Worm (Caenorhabditis elegans) whole organism, L1 larva: ENCODE measurements around the gene F08H9.3.
A peak's percentile ranks its signal among the peaks of the same experiment; 100 is the strongest.

Experiments used
- C04F5.9 ChIP-seq: sonication (generic microtip); optimal IDR thresholded peaks from 2 replicates; lab custom pipeline; 2016; ENCODE audit warnings: missing genetic modification characterization, missing compliant biosample characterization
- C16A3.4 ChIP-seq: fragments of 150-350 bp; optimal IDR thresholded peaks from 2 replicates; lab custom pipeline; 2014; ENCODE audit warnings: missing biosample characterization, missing genetic modification characterization
- C34B4.2 ChIP-seq: sonication (generic microtip); optimal IDR thresholded peaks from 2 replicates; lab custom pipeline; 2017; ENCODE audit warnings: mild to moderate bottlenecking, missing genetic modification characterization, missing compliant biosample characterization
- F16B12.6 ChIP-seq: fragments of 150-350 bp; optimal IDR thresholded peaks from 2 replicates; lab custom pipeline; 2014; ENCODE audit warnings: missing biosample characterization, missing genetic modification characterization
- aly-2 ChIP-seq: fragments of 150-350 bp; optimal IDR thresholded peaks from 2 replicates; lab custom pipeline; 2014; ENCODE audit warnings: missing biosample characterization, missing genetic modification characterization
- ama-1 ChIP-seq: fragments of 150-350 bp; optimal IDR thresholded peaks from 2 replicates; lab custom pipeline; 2014
- ceh-8 ChIP-seq: fragments of 200-800 bp; sonication (Bioruptor generic); optimal IDR thresholded peaks from 2 replicates; lab custom pipeline; 2018; ENCODE audit warnings: mild to moderate bottlenecking, missing genetic modification characterization, moderate library complexity, missing compliant biosample characterization
- dpl-1 ChIP-seq, 3 experiments: fragments of 150-350 bp in 2 of 3; sonication (generic microtip) in 1 of 3; optimal IDR thresholded peaks; 2 replicates each; lab custom pipeline; 2014 to 2017; ENCODE audit warnings: missing biosample characterization in 3 of 3, missing genetic modification characterization in 3 of 3, missing genetic modification reagents in 3 of 3
- efl-1 ChIP-seq, 4 experiments: fragments of 150-350 bp; optimal IDR thresholded peaks in 3 of 4; peaks in 1 of 4; 1 replicate in 1 of 4; 2 replicates in 3 of 4; lab custom pipeline; 2014; ENCODE audit warnings: missing biosample characterization in 2 of 4, missing genetic modification characterization in 2 of 4, missing genetic modification reagents in 2 of 4
- egl-27 ChIP-seq, 2 experiments: fragments of 150-350 bp in 1 of 2; sonication (generic microtip); optimal IDR thresholded peaks; 3 replicates each; lab custom pipeline; 2017 to 2018; ENCODE audit warnings: missing biosample characterization in 2 of 2, missing genetic modification characterization in 2 of 2, missing genetic modification reagents in 2 of 2
- elt-2 ChIP-seq: sonication (generic microtip); optimal IDR thresholded peaks from 2 replicates; lab custom pipeline; 2016; ENCODE audit warnings: missing genetic modification characterization, mild to moderate bottlenecking, inconsistent platforms, missing compliant biosample characterization, missing genetic modification reagents
- fkh-10 ChIP-seq: sonication (generic microtip); optimal IDR thresholded peaks from 2 replicates; lab custom pipeline; 2017; ENCODE audit warnings: missing biosample characterization, missing genetic modification reagents, missing genetic modification characterization
- fkh-4 ChIP-seq: sonication (generic microtip); optimal IDR thresholded peaks from 2 replicates; lab custom pipeline; 2016; ENCODE audit warnings: missing compliant biosample characterization, missing genetic modification characterization, borderline replicate concordance
- fkh-8 ChIP-seq: sonication (generic microtip); optimal IDR thresholded peaks from 2 replicates; lab custom pipeline; 2016; ENCODE audit warnings: mild to moderate bottlenecking, missing genetic modification characterization, missing compliant biosample characterization
- fos-1 ChIP-seq: fragments of 150-350 bp; optimal IDR thresholded peaks from 2 replicates; lab custom pipeline; 2014; ENCODE audit warnings: missing biosample characterization, missing genetic modification characterization
- grh-1 ChIP-seq: fragments of 200-800 bp; sonication (Bioruptor generic); IDR thresholded peaks from 2 replicates; pipeline ENCODE4 v1.3.6; 2022; ENCODE audit warnings: missing genetic modification reagents, missing genetic modification characterization, missing compliant biosample characterization
- hlh-4 ChIP-seq: sonication (generic microtip); optimal IDR thresholded peaks from 2 replicates; lab custom pipeline; 2016; ENCODE audit warnings: mild to moderate bottlenecking, missing genetic modification characterization, missing compliant biosample characterization
- hpl-2 ChIP-seq: fragments of 150-350 bp; optimal IDR thresholded peaks from 2 replicates; lab custom pipeline; 2014; ENCODE audit warnings: missing biosample characterization, missing genetic modification reagents, missing genetic modification characterization
- jun-1 ChIP-seq: fragments of 150-350 bp; optimal IDR thresholded peaks from 2 replicates; lab custom pipeline; 2014; ENCODE audit warnings: missing biosample characterization, missing genetic modification reagents, missing genetic modification characterization
- lin-13 ChIP-seq: fragments of 150-350 bp; optimal IDR thresholded peaks from 2 replicates; lab custom pipeline; 2014; ENCODE audit warnings: missing biosample characterization, missing genetic modification reagents, missing genetic modification characterization
- lin-14 ChIP-seq: fragments of 200-800 bp; sonication (Bioruptor generic); optimal IDR thresholded peaks from 2 replicates; lab custom pipeline; 2018; ENCODE audit warnings: mild to moderate bottlenecking, missing genetic modification characterization, moderate library complexity, missing compliant biosample characterization
- lin-15B ChIP-seq: fragments of 150-350 bp; sonication (generic microtip); optimal IDR thresholded peaks from 3 replicates; lab custom pipeline; 2014; ENCODE audit warnings: missing biosample characterization, missing genetic modification characterization
- lin-35 ChIP-seq, 2 experiments: fragments of 150-350 bp; optimal IDR thresholded peaks; 2 replicates each; lab custom pipeline; 2014; ENCODE audit warnings: missing biosample characterization in 2 of 2, missing genetic modification characterization in 2 of 2, missing genetic modification reagents in 2 of 2
- mab-9 ChIP-seq: fragments of 200-800 bp; sonication (Bioruptor generic); IDR thresholded peaks from 2 replicates; pipeline ENCODE4 v1.3.6; 2022; ENCODE audit warnings: missing genetic modification reagents, missing genetic modification characterization, missing compliant biosample characterization
- nhr-71 ChIP-seq: sonication (generic microtip); optimal IDR thresholded peaks from 2 replicates; lab custom pipeline; 2016; ENCODE audit warnings: mild to moderate bottlenecking, missing genetic modification characterization, moderate library complexity, missing compliant biosample characterization
- nhr-77 ChIP-seq: fragments of 150-350 bp; optimal IDR thresholded peaks from 2 replicates; lab custom pipeline; 2014; ENCODE audit warnings: missing biosample characterization, missing genetic modification characterization
- nhr-84 ChIP-seq: sonication (generic microtip); optimal IDR thresholded peaks from 2 replicates; lab custom pipeline; 2017; ENCODE audit warnings: missing biosample characterization, missing genetic modification characterization
- pax-3 ChIP-seq: fragments of 200-800 bp; sonication (Bioruptor generic); optimal IDR thresholded peaks from 2 replicates; lab custom pipeline; 2018; ENCODE audit warnings: mild to moderate bottlenecking, missing genetic modification characterization, moderate library complexity, missing compliant biosample characterization
- skn-1 ChIP-seq: fragments of 150-350 bp; optimal IDR thresholded peaks from 2 replicates; lab custom pipeline; 2014; ENCODE audit warnings: missing biosample characterization, missing genetic modification characterization
- snu-23 ChIP-seq: sonication (generic microtip); optimal IDR thresholded peaks from 2 replicates; lab custom pipeline; 2016; ENCODE audit warnings: missing genetic modification characterization, missing compliant biosample characterization
- sptf-1 ChIP-seq: fragments of 150-350 bp; optimal IDR thresholded peaks from 2 replicates; lab custom pipeline; 2014; ENCODE audit warnings: missing biosample characterization, missing genetic modification characterization
- swsn-7 ChIP-seq: sonication (generic microtip); optimal IDR thresholded peaks from 2 replicates; lab custom pipeline; 2016; ENCODE audit warnings: missing genetic modification characterization, missing compliant biosample characterization
- tbx-2 ChIP-seq: sonication (generic microtip); optimal IDR thresholded peaks from 2 replicates; lab custom pipeline; 2016; ENCODE audit warnings: missing genetic modification characterization, missing compliant biosample characterization
- unc-130 ChIP-seq: fragments of 150-350 bp; optimal IDR thresholded peaks from 2 replicates; lab custom pipeline; 2017; ENCODE audit warnings: missing biosample characterization, missing genetic modification characterization, inconsistent platforms
- unc-62 ChIP-seq: fragments of 150-350 bp; optimal IDR thresholded peaks from 2 replicates; lab custom pipeline; 2014; ENCODE audit warnings: missing biosample characterization, missing genetic modification reagents, missing genetic modification characterization
- unc-86 ChIP-seq: sonication (generic microtip); optimal IDR thresholded peaks from 2 replicates; lab custom pipeline; 2016; ENCODE audit warnings: missing genetic modification characterization, missing compliant biosample characterization
- unc-98 ChIP-seq: fragments of 200-800 bp; sonication (Bioruptor generic); IDR thresholded peaks from 2 replicates; pipeline ENCODE4 v1.3.6; 2022; ENCODE audit warnings: missing genetic modification characterization, missing compliant biosample characterization
- vab-15 ChIP-seq: sonication (generic microtip); optimal IDR thresholded peaks from 2 replicates; lab custom pipeline; 2017; ENCODE audit warnings: missing genotype, mild to moderate bottlenecking, missing genetic modification characterization, missing compliant biosample characterization
- zip-4 ChIP-seq: fragments of 200-800 bp; sonication (Bioruptor generic); optimal IDR thresholded peaks from 2 replicates; lab custom pipeline; 2018; ENCODE audit warnings: mild to moderate bottlenecking, missing genetic modification characterization, moderate library complexity, missing compliant biosample characterization
- ztf-11 ChIP-seq, 2 experiments: sonication (generic microtip); optimal IDR thresholded peaks; 2 replicates each; lab custom pipeline; 2016 to 2017; ENCODE audit warnings: missing genetic modification characterization in 2 of 2, missing biosample characterization in 1 of 2, missing compliant biosample characterization in 1 of 2
- ztf-4 ChIP-seq: fragments of 150-350 bp; optimal IDR thresholded peaks from 2 replicates; lab custom pipeline; 2014; ENCODE audit warnings: missing biosample characterization, missing genetic modification characterization

The F08H9.3 gene

ce11 chrV:14414964-14415564 is 48.1 kb downstream of the F08H9.3 start, which contains the start of the genes nxf-1 and C15H11.11 (continued):
- TF ChIP-seq elt-2 (tag; lab: Kevin White, UChicago) (peak; percentile 87), jun-1 (tag; lab: Kevin White, UChicago) (peak; percentile 50), lin-13 (GFP tag; lab: Kevin White, UChicago) (peak; percentile 64), ztf-11 (tag; optimal IDR thresholded peaks at IDR 0.05; lab: Kevin White, UChicago) (no peak), unc-86 (tag; lab: Kevin White, UChicago) (peak; percentile 72), unc-62 (GFP tag; lab: Kevin White, UChicago) (no peak), ceh-8 (GFP tag; lab: Kevin White, UChicago) (peak; percentile 0), hlh-4 (tag; lab: Kevin White, UChicago) (no peak), swsn-7 (peak; percentile 80), tbx-2 (peak; percentile 74), fkh-8 (tag; lab: Kevin White, UChicago) (peak; percentile 24), aly-2 (tag; lab: Kevin White, UChicago) (no peak), skn-1 (tag; lab: Kevin White, UChicago) (peak; percentile 11), lin-15B (tag; lab: Kevin White, UChicago) (peak; percentile 21), unc-98 (GFP tag; lab: Robert Waterston, UW) (0 out of 2 replicates have a peak, but pooled peaks have one; percentile 9), nhr-77 (tag; lab: Kevin White, UChicago) (no peak), lin-14 (GFP tag; lab: Kevin White, UChicago) (peak; percentile 80), C04F5.9 (tag; lab: Kevin White, UChicago) (no peak), sptf-1 (tag; lab: Kevin White, UChicago) (no peak), ztf-4 (no peak), hpl-2 (GFP tag; lab: Kevin White, UChicago) (no peak), snu-23 (GFP tag; lab: Kevin White, UChicago) (peak; percentile 85), mab-9 (no peak), ama-1 (lab: Kevin White, UChicago) (no peak), fkh-4 (tag; lab: Kevin White, UChicago) (no peak), fos-1 (tag; lab: Kevin White, UChicago) (peak; percentile 11), nhr-84 (tag; lab: Kevin White, UChicago) (no peak), C34B4.2 (tag; lab: Kevin White, UChicago) (no peak), egl-27 (tag; optimal IDR thresholded peaks at IDR 0.05; lab: Kevin White, UChicago) (no peak), zip-4 (GFP tag; lab: Kevin White, UChicago) (peak; percentile 68), dpl-1 (GFP tag; optimal IDR thresholded peaks at IDR 0.05; lab: Kevin White, UChicago) (peak; percentile 59 to 78 (median 77)), lin-35 (GFP tag; optimal IDR thresholded peaks at IDR 0.05; lab: Kevin White, UChicago) (peak; percentile 63 to 79), pax-3 (tag; lab: Kevin White, UChicago) (peak; percentile 49), grh-1 (no peak), nhr-71 (tag; lab: Kevin White, UChicago) (peak; percentile 88), C16A3.4 (tag; lab: Kevin White, UChicago) (peak; percentile 62), vab-15 (tag; lab: Kevin White, UChicago) (no peak), fkh-10 (GFP tag; lab: Kevin White, UChicago) (peak; percentile 33), unc-130 (peak; percentile 65), F16B12.6 (tag; lab: Kevin White, UChicago) (peak; percentile 96)

ce11 chrV:14414032-14414431 is 49.1 kb downstream of the F08H9.3 start:
- TF ChIP-seq fkh-4 (tag; lab: Kevin White, UChicago) (no peak), jun-1 (tag; lab: Kevin White, UChicago) (peak; percentile 63), elt-2 (tag; lab: Kevin White, UChicago) (peak; percentile 60), pax-3 (tag; lab: Kevin White, UChicago) (peak; percentile 2), efl-1 (optimal IDR thresholded peaks at IDR 0.05; lab: Kevin White, UChicago) (no peak), efl-1 (GFP tag; optimal IDR thresholded peaks at IDR 0.05 in 1 of 2; lab: Kevin White, UChicago) (peak in 1 of 2 experiments; percentile 41)
